Fruit fly (Drosophila melanogaster): ENCODE data around the gene PIG-K.

Gene PIG-K

DNA sequence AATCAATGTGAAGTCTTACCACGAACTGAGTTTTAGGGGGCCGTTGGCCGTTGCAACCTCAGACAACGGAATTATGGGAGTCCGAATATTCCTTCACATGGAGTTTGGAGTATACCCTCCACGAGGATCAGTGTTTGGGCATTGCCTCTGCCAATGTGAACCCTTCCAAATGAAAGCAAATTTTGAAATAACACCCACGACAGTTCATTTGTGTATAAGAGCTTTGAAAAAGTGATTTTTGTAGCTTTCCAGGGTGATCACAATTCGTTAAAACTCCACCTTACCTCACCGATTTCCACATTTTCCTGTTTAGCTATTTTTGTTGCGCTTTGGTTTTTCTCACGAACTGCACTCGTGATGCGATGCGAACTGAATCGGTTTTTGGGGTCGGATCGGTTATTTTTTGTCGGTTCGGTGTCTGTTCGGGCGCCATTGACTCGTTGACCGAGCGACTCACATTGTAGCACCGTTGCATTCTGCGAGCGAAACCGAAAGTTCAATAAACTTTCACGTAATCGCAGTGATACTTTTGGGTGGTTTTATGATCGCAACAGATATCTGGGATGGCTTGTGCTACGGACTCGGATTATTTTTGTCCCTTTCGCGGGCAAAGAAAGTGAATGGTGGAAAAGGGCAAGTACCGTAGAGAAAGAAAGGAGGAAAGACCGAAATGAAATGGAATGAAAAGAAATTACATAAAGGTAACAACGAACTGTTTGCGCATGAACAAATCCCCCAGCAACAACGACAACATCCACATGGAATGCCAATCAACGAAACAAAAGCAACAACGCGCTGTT, 39.2 kb downstream of the PIG-K start:
- TF ChIP-seq Deaf1 (tag; optimal IDR thresholded peaks at IDR 0.05) (peak; percentile 77), CG11085 (GFP tag; IDR thresholded peaks at IDR 0.05) (no peak), Blimp-1 (GFP tag; optimal IDR thresholded peaks at IDR 0.05) (peak; percentile 91), Drgx (GFP tag; IDR thresholded peaks at IDR 0.05) (peak; percentile 66), sna (GFP tag; IDR thresholded peaks at IDR 0.05; ENCODE audit: partially characterized antibody) (no peak), nerfin-2 (GFP tag; IDR thresholded peaks at IDR 0.05; ENCODE audit: partially characterized antibody) (no peak), Pdp1 (GFP tag; optimal IDR thresholded peaks at IDR 0.05) (peak in 1 of 2 experiments; percentile 70), pros (GFP tag; optimal IDR thresholded peaks at IDR 0.05) (peak; percentile 18), vvl (GFP tag; IDR thresholded peaks at IDR 0.05) (0 out of 2 replicates have a peak, but pooled peaks have one; percentile 5), gem (tag; optimal IDR thresholded peaks at IDR 0.05) (no peak)

DNA sequence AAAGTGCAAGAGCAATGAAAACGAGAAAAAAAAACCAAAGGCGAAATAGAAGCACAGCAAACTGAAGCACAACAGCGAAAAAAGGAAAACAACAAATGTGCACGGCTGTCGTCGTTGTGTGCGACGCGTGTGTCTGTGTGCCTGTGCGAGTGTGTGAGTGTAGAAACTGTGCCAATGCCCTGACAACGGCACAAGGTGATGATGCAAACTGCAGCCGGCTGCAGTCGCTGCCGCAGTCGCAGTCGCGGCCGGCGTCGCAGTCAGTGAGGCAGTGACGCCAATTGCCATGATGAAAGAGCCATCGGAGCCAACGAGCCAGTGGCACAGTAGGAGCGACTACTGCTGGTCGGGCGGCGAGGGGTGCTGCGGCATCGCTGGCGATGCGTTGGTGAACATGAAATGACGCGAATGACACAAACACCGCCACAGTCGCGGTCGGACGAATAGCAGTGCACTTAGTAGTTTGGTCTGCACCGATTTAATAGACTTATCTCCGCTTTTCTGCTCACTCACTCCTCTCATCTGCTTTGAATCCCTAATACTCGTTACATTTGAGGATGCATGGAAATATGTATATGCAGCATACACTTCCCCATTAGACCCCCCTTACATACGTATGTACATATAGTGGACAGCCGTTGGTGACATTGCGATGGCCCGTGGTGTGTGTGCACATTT, 40.4 kb downstream of the PIG-K start:
- peak; percentile 58 for TF ChIP-seq cg (GFP tag; optimal IDR thresholded peaks at IDR 0.05)
- peak; percentile 59; the same call in 1 of the 2 replicates for TF ChIP-seq seq (GFP tag; IDR thresholded peaks at IDR 0.05)
- TF ChIP-seq dmrt99B (tag; optimal IDR thresholded peaks at IDR 0.05): peak; percentile 87
- peak; percentile 33 for TF ChIP-seq Camta (GFP tag; optimal IDR thresholded peaks at IDR 0.05)
- peak; percentile 58 for TF ChIP-seq CG8281 (tag; optimal IDR thresholded peaks at IDR 0.05)
- TF ChIP-seq CG11723 (GFP tag; optimal IDR thresholded peaks at IDR 0.05): peak; percentile 59
- no peak for TF ChIP-seq CG7745 (tag; optimal IDR thresholded peaks at IDR 0.05)
- peak; percentile 51 for TF ChIP-seq gcm (GFP tag; optimal IDR thresholded peaks at IDR 0.05)
- TF ChIP-seq jing (GFP tag; optimal IDR thresholded peaks at IDR 0.05): peak; percentile 71
- TF ChIP-seq Trl (optimal IDR thresholded peaks at IDR 0.05): no peak
- TF ChIP-seq Trl (GFP tag; optimal IDR thresholded peaks at IDR 0.05): peak; percentile 21
- TF ChIP-seq CG31365 (tag; optimal IDR thresholded peaks at IDR 0.05): peak; percentile 29
- peak; percentile 43; the same call in 1 of the 2 replicates for TF ChIP-seq ranshi (GFP tag; IDR thresholded peaks at IDR 0.05)
- peak; percentile 19 for TF ChIP-seq CG8290 (GFP tag; optimal IDR thresholded peaks at IDR 0.05)
- peak in 1 of 2 experiments; percentile 76 for TF ChIP-seq CG8290 (tag; optimal IDR thresholded peaks at IDR 0.05)
- TF ChIP-seq ttk (GFP tag; IDR thresholded peaks at IDR 0.05): peak; percentile 54; the same call in 1 of the 2 replicates
- TF ChIP-seq nom (GFP tag; optimal IDR thresholded peaks at IDR 0.05): peak; percentile 51
- peak; percentile 41 for TF ChIP-seq Deaf1 (tag; optimal IDR thresholded peaks at IDR 0.05)
- TF ChIP-seq eve (GFP tag; optimal IDR thresholded peaks at IDR 0.05): peak in 1 of 2 experiments; percentile 81
- TF ChIP-seq sr (GFP tag; IDR thresholded peaks at IDR 0.05): 0 out of 3 replicates have a peak, but pooled peaks have one; percentile 15
- TF ChIP-seq CG4328 (GFP tag; optimal IDR thresholded peaks at IDR 0.05): peak; percentile 52
- peak; percentile 40; the same call in 1 of the 2 replicates for TF ChIP-seq gt (GFP tag; IDR thresholded peaks at IDR 0.05)
- TF ChIP-seq Dad (GFP tag; optimal IDR thresholded peaks at IDR 0.05): no peak
- TF ChIP-seq Bdp1 (GFP tag; optimal IDR thresholded peaks at IDR 0.05): no peak
- no peak for TF ChIP-seq Doc2 (GFP tag; IDR thresholded peaks at IDR 0.05)
- 0 out of 2 replicates have a peak, but pooled peaks have one; percentile 24 for TF ChIP-seq CG14667 (GFP tag; IDR thresholded peaks at IDR 0.05)
- TF ChIP-seq CG32767 (GFP tag; IDR thresholded peaks at IDR 0.05): 0 out of 2 replicates have a peak, but pooled peaks have one; percentile 46
- TF ChIP-seq gfzf (GFP tag; optimal IDR thresholded peaks at IDR 0.05): no peak
- TF ChIP-seq crol (GFP tag; IDR thresholded peaks at IDR 0.05): peak; percentile 66
- peak; percentile 57 for TF ChIP-seq HHEX (GFP tag; optimal IDR thresholded peaks at IDR 0.05)
- TF ChIP-seq Six4 (GFP tag; optimal IDR thresholded peaks at IDR 0.05): peak; percentile 44
- TF ChIP-seq Drgx (GFP tag; IDR thresholded peaks at IDR 0.05): peak; percentile 91
- TF ChIP-seq ap (GFP tag; IDR thresholded peaks at IDR 0.05): peak; percentile 34; the same call in 1 of the 2 replicates
- no peak for TF ChIP-seq CG32532 (GFP tag; IDR thresholded peaks at IDR 0.05)
- peak; percentile 55 for TF ChIP-seq lab (GFP tag; optimal IDR thresholded peaks at IDR 0.05)
- peak; percentile 29; the same call in 1 of the 2 replicates for TF ChIP-seq CG14441 (GFP tag; IDR thresholded peaks at IDR 0.05)
- peak; percentile 61 for TF ChIP-seq NfI (GFP tag; optimal IDR thresholded peaks at IDR 0.05)
- TF ChIP-seq E2f1 (GFP tag; IDR thresholded peaks at IDR 0.05): 0 out of 2 replicates have a peak, but pooled peaks have one; percentile 19
